Fruit fly (Drosophila melanogaster) whole organism, embryonic: ENCODE data around the gene Dph5.

Experiments
- ATbp ChIP-seq: fragments of 200-800 bp; sonication (Bioruptor generic); optimal IDR thresholded peaks from 2 replicates; lab custom pipeline; 2017; ENCODE audit warnings: missing biosample characterization, mild to moderate bottlenecking, missing genetic modification characterization, missing genetic modification reagents
- Ada2b ChIP-seq: fragments of 200-800 bp; sonication (Bioruptor generic); IDR thresholded peaks from 2 replicates; pipeline ENCODE4 v1.3.6; 2022; ENCODE audit warnings: missing biosample characterization, missing genetic modification characterization
- Atf3 ChIP-seq: fragments of 200-800 bp; sonication (Bioruptor generic); optimal IDR thresholded peaks from 3 replicates; lab custom pipeline; 2016; ENCODE audit warnings: missing biosample characterization, missing genetic modification characterization
- CG10321 ChIP-seq: fragments of 200-800 bp; sonication (Bioruptor generic); IDR thresholded peaks from 2 replicates; pipeline ENCODE4 v1.3.6; 2022; ENCODE audit warnings: missing biosample characterization, missing genetic modification characterization
- CG10366 ChIP-seq: fragments of 200-800 bp; sonication (Bioruptor generic); IDR thresholded peaks from 2 replicates; pipeline ENCODE4 v1.3.6; 2022; ENCODE audit warnings: missing biosample characterization, missing genetic modification characterization
- CG12071 ChIP-seq: fragments of 200-800 bp; sonication (Bioruptor generic); optimal IDR thresholded peaks from 3 replicates; lab custom pipeline; 2018; ENCODE audit warnings: missing biosample characterization, mild to moderate bottlenecking, missing genetic modification characterization
- CG12104 ChIP-seq: fragments of 200-800 bp; sonication (Bioruptor generic); optimal IDR thresholded peaks from 3 replicates; lab custom pipeline; 2016; ENCODE audit warnings: missing biosample characterization, missing genetic modification characterization
- CG12236 ChIP-seq: fragments of 200-800 bp; sonication (Bioruptor generic); optimal IDR thresholded peaks from 2 replicates; lab custom pipeline; 2016; ENCODE audit warnings: missing biosample characterization, missing genetic modification characterization
- CG14965 ChIP-seq: fragments of 200-800 bp; sonication (Bioruptor generic); optimal IDR thresholded peaks from 2 replicates; lab custom pipeline; 2016; ENCODE audit warnings: missing biosample characterization, missing genetic modification characterization, borderline replicate concordance
- CG17385 ChIP-seq: fragments of 200-800 bp; sonication (Bioruptor generic); optimal IDR thresholded peaks from 3 replicates; lab custom pipeline; 2018; ENCODE audit warnings: missing biosample characterization, mild to moderate bottlenecking, missing genetic modification characterization
- CG17802 ChIP-seq: fragments of 200-800 bp; sonication (Bioruptor generic); optimal IDR thresholded peaks from 2 replicates; lab custom pipeline; 2018; ENCODE audit warnings: missing biosample characterization, mild to moderate bottlenecking, missing genetic modification characterization, moderate library complexity
- CG2116 ChIP-seq: fragments of 200-800 bp; sonication (Bioruptor generic); optimal IDR thresholded peaks from 3 replicates; lab custom pipeline; 2018; ENCODE audit warnings: missing biosample characterization, mild to moderate bottlenecking, missing genetic modification characterization
- CG2120 ChIP-seq: fragments of 200-800 bp; sonication (Bioruptor generic); optimal IDR thresholded peaks from 3 replicates; lab custom pipeline; 2016; ENCODE audit warnings: missing biosample characterization, missing genetic modification characterization
- CG2199 ChIP-seq: fragments of 200-800 bp; sonication (Bioruptor generic); IDR thresholded peaks from 3 replicates; pipeline ENCODE4 v1.3.6; 2022; ENCODE audit warnings: missing biosample characterization, missing genetic modification characterization
- CG30431 ChIP-seq: fragments of 200-800 bp; sonication (Bioruptor generic); optimal IDR thresholded peaks from 2 replicates; lab custom pipeline; 2017; ENCODE audit warnings: missing biosample characterization, missing genetic modification characterization
- CG31441 ChIP-seq: fragments of 200-800 bp; sonication (Bioruptor generic); IDR thresholded peaks from 2 replicates; pipeline ENCODE4 v1.3.6; 2022; ENCODE audit warnings: missing biosample characterization, missing genetic modification characterization
- CG33213 ChIP-seq: fragments of 200-800 bp; sonication (Bioruptor generic); optimal IDR thresholded peaks from 3 replicates; lab custom pipeline; 2016; ENCODE audit warnings: missing biosample characterization, missing genetic modification characterization
- CG34224 ChIP-seq: fragments of 200-800 bp; sonication (Bioruptor generic); IDR thresholded peaks from 3 replicates; pipeline ENCODE4 v1.3.6; 2022; ENCODE audit warnings: missing biosample characterization, missing genetic modification characterization; ENCODE audit not compliant: partially characterized antibody
- CG6175 ChIP-seq: fragments of 200-800 bp; sonication (Bioruptor generic); IDR thresholded peaks from 3 replicates; pipeline ENCODE4 v1.3.6; 2022; ENCODE audit warnings: missing biosample characterization, missing genetic modification characterization
- CG6683 ChIP-seq: fragments of 200-800 bp; sonication (Bioruptor generic); optimal IDR thresholded peaks from 2 replicates; lab custom pipeline; 2017; ENCODE audit warnings: missing biosample characterization, mild to moderate bottlenecking, missing genetic modification characterization, missing genetic modification reagents
- CG6854 ChIP-seq: fragments of 200-800 bp; sonication (Bioruptor generic); optimal IDR thresholded peaks from 3 replicates; lab custom pipeline; 2017; ENCODE audit warnings: missing biosample characterization, mild to moderate bottlenecking, missing genetic modification characterization
- CG8089 ChIP-seq: fragments of 200-800 bp; sonication (Bioruptor generic); optimal IDR thresholded peaks from 3 replicates; lab custom pipeline; 2016; ENCODE audit warnings: missing biosample characterization, missing genetic modification characterization
- CG8290 ChIP-seq, 3 experiments: fragments of 200-800 bp; sonication (Bioruptor generic); optimal IDR thresholded peaks; 2 replicates each; lab custom pipeline; 2016 to 2019; ENCODE audit warnings: missing biosample characterization in 3 of 3, missing genetic modification characterization in 3 of 3, mild to moderate bottlenecking in 2 of 3, moderate library complexity in 1 of 3
- D19B ChIP-seq: fragments of 200-800 bp; sonication (Bioruptor generic); optimal IDR thresholded peaks from 2 replicates; lab custom pipeline; 2017; ENCODE audit warnings: missing biosample characterization, mild to moderate bottlenecking, missing genetic modification characterization
- Dbx ChIP-seq: fragments of 200-800 bp; sonication (Bioruptor generic); IDR thresholded peaks from 3 replicates; pipeline ENCODE4 v1.3.6; 2022; ENCODE audit warnings: missing biosample characterization, missing genetic modification characterization
- Doc2 ChIP-seq: fragments of 200-800 bp; sonication (Bioruptor generic); IDR thresholded peaks from 2 replicates; pipeline ENCODE4 v1.3.6; 2022; ENCODE audit warnings: missing biosample characterization, missing genetic modification characterization
- HLHmδ ChIP-seq: fragments of 200-800 bp; sonication (Bioruptor generic); optimal IDR thresholded peaks from 2 replicates; lab custom pipeline; 2018; ENCODE audit warnings: missing biosample characterization, mild to moderate bottlenecking, missing genetic modification characterization, moderate library complexity
- MTF-1 ChIP-seq: fragments of 200-800 bp; sonication (Bioruptor generic); optimal IDR thresholded peaks from 2 replicates; lab custom pipeline; 2018; ENCODE audit warnings: missing biosample characterization, mild to moderate bottlenecking, missing genetic modification characterization, borderline replicate concordance
- NC2β ChIP-seq: fragments of 200-800 bp; sonication (Bioruptor generic); optimal IDR thresholded peaks from 2 replicates; lab custom pipeline; 2016; ENCODE audit warnings: missing biosample characterization, missing genetic modification characterization
- NK7.1 ChIP-seq: fragments of 200-800 bp; sonication (Bioruptor generic); optimal IDR thresholded peaks from 3 replicates; lab custom pipeline; 2016; ENCODE audit warnings: missing biosample characterization, missing genetic modification characterization
- Nf-YB ChIP-seq: fragments of 200-800 bp; sonication (Bioruptor generic); optimal IDR thresholded peaks from 3 replicates; lab custom pipeline; 2019; ENCODE audit warnings: missing biosample characterization, mild to moderate bottlenecking, missing genetic modification characterization, moderate library complexity
- Side ChIP-seq: fragments of 200-800 bp; sonication (Bioruptor generic); optimal IDR thresholded peaks from 2 replicates; lab custom pipeline; 2016; ENCODE audit warnings: missing biosample characterization, missing genetic modification characterization
- Xrp1 ChIP-seq: fragments of 200-800 bp; sonication (Bioruptor generic); IDR thresholded peaks from 2 replicates; pipeline ENCODE4 v1.3.6; 2022; ENCODE audit warnings: missing biosample characterization, missing genetic modification characterization
- amos ChIP-seq: fragments of 200-800 bp; sonication (Bioruptor generic); IDR thresholded peaks from 2 replicates; pipeline ENCODE4 v1.3.6; 2022; ENCODE audit warnings: missing biosample characterization, missing genetic modification characterization; ENCODE audit not compliant: partially characterized antibody
- ap ChIP-seq: fragments of 200-800 bp; sonication (Bioruptor generic); IDR thresholded peaks from 2 replicates; pipeline ENCODE4 v1.3.6; 2022; ENCODE audit warnings: missing biosample characterization, missing genetic modification characterization
- ato ChIP-seq: fragments of 200-800 bp; sonication (Bioruptor generic); IDR thresholded peaks from 2 replicates; pipeline ENCODE4 v1.3.6; 2022; ENCODE audit warnings: missing biosample characterization, missing genetic modification characterization; ENCODE audit not compliant: partially characterized antibody
- btn ChIP-seq: fragments of 200-800 bp; sonication (Bioruptor generic); optimal IDR thresholded peaks from 2 replicates; lab custom pipeline; 2016; ENCODE audit warnings: missing biosample characterization, missing genetic modification characterization
- cato ChIP-seq: fragments of 200-800 bp; sonication (Bioruptor generic); optimal IDR thresholded peaks from 2 replicates; lab custom pipeline; 2016; ENCODE audit warnings: missing biosample characterization, missing genetic modification characterization, borderline replicate concordance
- dimm ChIP-seq: fragments of 200-800 bp; sonication (Bioruptor generic); IDR thresholded peaks from 2 replicates; pipeline ENCODE4 v1.3.6; 2022; ENCODE audit warnings: missing biosample characterization, missing genetic modification characterization
- dmrt11E ChIP-seq: fragments of 200-800 bp; sonication (Bioruptor generic); optimal IDR thresholded peaks from 3 replicates; lab custom pipeline; 2018; ENCODE audit warnings: missing biosample characterization, mild to moderate bottlenecking, missing genetic modification characterization, moderate library complexity
- dysf ChIP-seq: fragments of 200-800 bp; sonication (Bioruptor generic); IDR thresholded peaks from 3 replicates; pipeline ENCODE4 v1.3.6; 2022; ENCODE audit warnings: missing biosample characterization, missing genetic modification characterization
- gcm ChIP-seq: fragments of 200-800 bp; sonication (Bioruptor generic); optimal IDR thresholded peaks from 2 replicates; lab custom pipeline; 2019; ENCODE audit warnings: missing biosample characterization, mild to moderate bottlenecking, missing genetic modification characterization, moderate library complexity
- hkb ChIP-seq, 2 experiments: fragments of 200-800 bp in 1 of 2; fragments of >200 bp in 1 of 2; sonication (Bioruptor generic) in 1 of 2; IDR thresholded peaks in 1 of 2; optimal IDR thresholded peaks in 1 of 2; 2 replicates each; pipeline versions ENCODE4 v1.3.6 to Lab custom; 2017 to 2022; ENCODE audit warnings: missing biosample characterization in 1 of 2, missing genetic modification characterization in 1 of 2
- hth ChIP-seq: fragments of >200 bp; optimal IDR thresholded peaks from 2 replicates; lab custom pipeline; 2017; ENCODE audit warnings: inconsistent platforms
- klu ChIP-seq: fragments of 200-800 bp; sonication (Bioruptor generic); IDR thresholded peaks from 2 replicates; pipeline ENCODE4 v1.3.6; 2022; ENCODE audit warnings: missing biosample characterization, missing genetic modification characterization
- nerfin-1 ChIP-seq: fragments of 200-800 bp; sonication (Bioruptor generic); optimal IDR thresholded peaks from 3 replicates; lab custom pipeline; 2019; ENCODE audit warnings: missing biosample characterization, mild to moderate bottlenecking, missing genetic modification characterization, moderate library complexity
- ro ChIP-seq: fragments of 200-800 bp; sonication (Bioruptor generic); IDR thresholded peaks from 2 replicates; pipeline ENCODE4 v1.3.6; 2022; ENCODE audit warnings: missing biosample characterization, missing genetic modification characterization
- trem ChIP-seq: fragments of 200-800 bp; optimal IDR thresholded peaks from 3 replicates; lab custom pipeline; 2019; ENCODE audit warnings: missing biosample characterization, mild to moderate bottlenecking, missing genetic modification characterization, moderate library complexity
- ttk ChIP-seq: fragments of 200-800 bp; sonication (Bioruptor generic); IDR thresholded peaks from 2 replicates; pipeline ENCODE4 v2.1.2; 2022; ENCODE audit warnings: missing biosample characterization, missing genetic modification characterization
- usp ChIP-seq: fragments of >200 bp; optimal IDR thresholded peaks from 2 replicates; lab custom pipeline; 2017; ENCODE audit warnings: missing biosample characterization, missing genetic modification characterization
- zf30C ChIP-seq: fragments of 200-800 bp; sonication (Bioruptor generic); optimal IDR thresholded peaks from 3 replicates; lab custom pipeline; 2018; ENCODE audit warnings: missing biosample characterization, mild to moderate bottlenecking, missing genetic modification characterization

Gene Dph5

DNA sequence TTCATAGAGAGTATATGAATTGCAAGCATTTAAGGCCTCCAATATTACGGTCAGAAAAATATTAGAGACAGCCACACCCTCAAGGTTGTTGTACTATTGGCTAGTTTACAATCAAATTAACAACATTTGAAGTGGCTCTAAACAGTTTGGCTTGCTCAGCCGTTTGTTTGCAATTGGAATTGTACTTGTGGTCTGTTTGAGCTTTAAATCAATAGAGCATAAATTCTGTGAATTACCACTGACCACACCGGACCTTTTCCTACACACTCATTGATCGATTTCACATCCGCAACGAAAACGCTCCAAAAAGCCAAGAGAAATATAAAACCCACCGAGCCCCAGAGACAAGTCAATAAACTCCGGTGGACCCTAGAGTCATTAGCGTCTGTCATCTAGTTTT is 9.4 kb downstream of the Dph5 start (continued):
- no peak for TF ChIP-seq NK7.1 (GFP tag; lab: Kevin White, UChicago)
- no peak for TF ChIP-seq btn
- TF ChIP-seq NC2β (GFP tag; lab: Kevin White, UChicago): no peak
- TF ChIP-seq gcm: no peak
- no peak for TF ChIP-seq CG12071 (GFP tag; lab: Kevin White, UChicago)
- no peak for TF ChIP-seq klu (GFP tag; lab: Robert Waterston, UW)
- no peak for TF ChIP-seq CG17802 (tag; lab: Kevin White, UChicago)
- no peak for TF ChIP-seq CG30431
- no peak for TF ChIP-seq trem (tag; lab: Kevin White, UChicago)
- TF ChIP-seq Dbx: no peak
- no peak for TF ChIP-seq CG8089 (GFP tag; lab: Kevin White, UChicago)
- TF ChIP-seq dimm (GFP tag; lab: Robert Waterston, UW): no peak
- TF ChIP-seq Ada2b (GFP tag; lab: Robert Waterston, UW): no peak
- TF ChIP-seq zf30C: no peak
- TF ChIP-seq usp (GFP tag; lab: Kevin White, UChicago): no peak
- no peak for TF ChIP-seq CG12236 (GFP tag; lab: Kevin White, UChicago)
- no peak for TF ChIP-seq Doc2
- no peak for TF ChIP-seq D19B (GFP tag; lab: Kevin White, UChicago)
- no peak for TF ChIP-seq CG6683
- TF ChIP-seq amos (GFP tag; lab: Robert Waterston, UW): no peak
- no peak for TF ChIP-seq hth (lab: Kevin White, UChicago)
- no peak for TF ChIP-seq Xrp1 (GFP tag; lab: Robert Waterston, UW)
- TF ChIP-seq CG10366 (GFP tag; lab: Robert Waterston, UW): no peak
- TF ChIP-seq CG6854 (GFP tag; lab: Kevin White, UChicago): no peak
- TF ChIP-seq CG17385: peak; percentile 38
- TF ChIP-seq CG2120 (GFP tag; lab: Kevin White, UChicago): no peak
- TF ChIP-seq cato (GFP tag; lab: Kevin White, UChicago): no peak
- TF ChIP-seq ATbp (GFP tag; lab: Kevin White, UChicago): peak; percentile 64
- TF ChIP-seq Nf-YB (GFP tag; lab: Kevin White, UChicago): no peak
- no peak for TF ChIP-seq CG2199 (GFP tag; lab: Robert Waterston, UW)
- no peak for TF ChIP-seq CG2116
- no peak for TF ChIP-seq ap (GFP tag; lab: Robert Waterston, UW)
- TF ChIP-seq dysf (GFP tag; lab: Robert Waterston, UW): no peak
- TF ChIP-seq Side: no peak
- TF ChIP-seq ro: no peak
- TF ChIP-seq nerfin-1 (tag; lab: Kevin White, UChicago): no peak
- no peak for TF ChIP-seq CG12104
- no peak for TF ChIP-seq CG6175 (GFP tag; lab: Robert Waterston, UW)
- TF ChIP-seq CG14965 (GFP tag; lab: Kevin White, UChicago): no peak
- TF ChIP-seq CG10321 (GFP tag; lab: Robert Waterston, UW): no peak
- TF ChIP-seq Atf3 (GFP tag; lab: Kevin White, UChicago): no peak
- no peak for TF ChIP-seq HLHmδ
- no peak for TF ChIP-seq dmrt11E (tag; lab: Kevin White, UChicago)
- TF ChIP-seq hkb (optimal IDR thresholded peaks at IDR 0.05; lab: Kevin White, UChicago): no peak
- peak; percentile 53; the same call in 1 of the 2 replicates for TF ChIP-seq hkb (GFP tag; IDR thresholded peaks at IDR 0.05; lab: Robert Waterston, UW)
- TF ChIP-seq CG33213 (GFP tag; lab: Kevin White, UChicago): no peak
- no peak for TF ChIP-seq ttk
- TF ChIP-seq CG31441 (GFP tag; lab: Robert Waterston, UW): no peak
- TF ChIP-seq MTF-1 (GFP tag; lab: Kevin White, UChicago): no peak
- TF ChIP-seq CG34224: no peak
- no peak for TF ChIP-seq ato
- TF ChIP-seq CG8290 (GFP tag; optimal IDR thresholded peaks at IDR 0.05; lab: Kevin White, UChicago): no peak
- TF ChIP-seq CG8290 (tag; optimal IDR thresholded peaks at IDR 0.05; lab: Kevin White, UChicago): peak in 1 of 2 experiments; percentile 25
